Worm (Caenorhabditis elegans): ENCODE measurements around the gene atg-3.

DNA sequence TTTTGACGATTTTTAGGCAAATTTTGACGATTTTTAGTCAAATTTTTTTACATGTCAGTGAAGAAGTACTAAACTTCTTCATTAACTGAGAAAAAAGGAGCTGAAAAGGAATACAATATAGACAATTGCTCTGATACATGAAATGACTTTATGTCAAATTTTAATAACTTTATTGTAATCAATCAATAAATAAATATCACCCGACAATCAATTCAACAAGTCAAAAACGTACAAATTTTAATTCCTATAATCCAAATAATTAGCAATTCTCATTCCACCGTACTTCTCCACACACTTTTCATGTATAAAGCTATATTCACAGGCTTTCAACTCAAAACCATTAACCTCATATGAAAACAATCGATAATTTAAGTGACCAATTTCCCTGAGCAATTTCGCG lies 28.2 kb downstream of the atg-3 start:
- TF ChIP-seq ref-1 (GFP tag; conservative IDR thresholded peaks at IDR 0.05), result no peak
- TF ChIP-seq klf-2 (GFP tag; conservative IDR thresholded peaks at IDR 0.05), result no peak
- TF ChIP-seq med-1 (GFP tag; optimal IDR thresholded peaks at IDR 0.05; ENCODE audit: insufficient read depth), result no peak
- TF ChIP-seq tab-1 (GFP tag; IDR thresholded peaks at IDR 0.05), result no peak
- no peak for TF ChIP-seq ztf-23 (GFP tag; IDR thresholded peaks at IDR 0.05)
- TF ChIP-seq flt-1 (GFP tag; IDR thresholded peaks at IDR 0.05), result no peak
